Worm (Caenorhabditis elegans): Measurements from ENCODE around the gene Y62H9A.5.
A peak's percentile ranks its signal among the peaks of the same experiment; 100 is the strongest.

The Y62H9A.5 gene

ce11 chrX:11924158-11924557, 41.5 kb upstream of the Y62H9A.5 start, which contains the start of gene F55G7.1:
Gene F55G7.1 (plus strand): TSS chrX:11924433.
- TF ChIP-seq aha-1 (tag) (peak; percentile 97), nhr-76 (tag; optimal IDR thresholded peaks at IDR 0.05) (no peak), tag-97 (GFP tag; IDR thresholded peaks at IDR 0.05) (no peak), ceh-20 (GFP tag; IDR thresholded peaks at IDR 0.05) (0 out of 2 replicates have a peak, but pooled peaks have one; percentile 37), ceh-28 (tag; optimal IDR thresholded peaks at IDR 0.05) (no peak), set-16 (GFP tag; IDR thresholded peaks at IDR 0.05) (no peak), Y5F2A.4 (GFP tag; optimal IDR thresholded peaks at IDR 0.05) (no peak), daf-8 (GFP tag; IDR thresholded peaks at IDR 0.05) (no peak), lin-13 (GFP tag; optimal IDR thresholded peaks at IDR 0.05) (peak; percentile 51), dmd-8 (GFP tag; IDR thresholded peaks at IDR 0.05) (no peak), ztf-7 (tag; optimal IDR thresholded peaks at IDR 0.05) (peak; percentile 71), rbr-2 (tag; optimal IDR thresholded peaks at IDR 0.05) (peak; percentile 68), zip-2 (tag; optimal IDR thresholded peaks at IDR 0.05) (peak; percentile 50), lin-15B (tag; optimal IDR thresholded peaks at IDR 0.05) (no peak), nhr-42 (GFP tag; IDR thresholded peaks at IDR 0.05) (peak; percentile 60; the same call in 1 of the 2 replicates), dve-1 (tag; optimal IDR thresholded peaks at IDR 0.05; ENCODE audit: insufficient read depth) (peak; percentile 71), ceh-32 (tag; optimal IDR thresholded peaks at IDR 0.05; ENCODE audit: poor library complexity) (no peak), arid-1 (GFP tag; conservative IDR thresholded peaks at IDR 0.05) (no peak), sdz-12 (GFP tag; optimal IDR thresholded peaks at IDR 0.05) (no peak), dmd-9 (GFP tag; IDR thresholded peaks at IDR 0.05) (no peak), fos-1 (tag; optimal IDR thresholded peaks at IDR 0.05) (no peak), hmg-1.1 (GFP tag; IDR thresholded peaks at IDR 0.05) (peak; percentile 86), mxl-2 (GFP tag; conservative IDR thresholded peaks at IDR 0.05) (no peak), vab-7 (GFP tag; IDR thresholded peaks at IDR 0.05) (no peak), ceh-82 (tag; optimal IDR thresholded peaks at IDR 0.05) (no peak), daf-16 (GFP tag; optimal IDR thresholded peaks at IDR 0.05) (peak in 1 of 2 experiments; percentile 47), daf-16 (tag; optimal IDR thresholded peaks at IDR 0.05) (peak; percentile 50), dmd-6 (GFP tag; IDR thresholded peaks at IDR 0.05) (peak; percentile 41), Y48G9A.11 (GFP tag; IDR thresholded peaks at IDR 0.05) (no peak), lin-29 (GFP tag; IDR thresholded peaks at IDR 0.05) (no peak), F10B5.3 (tag; optimal IDR thresholded peaks at IDR 0.05) (peak; percentile 88), daf-12 (tag; optimal IDR thresholded peaks at IDR 0.05) (no peak), tra-1 (GFP tag; IDR thresholded peaks at IDR 0.05) (no peak), lim-7 (GFP tag; IDR thresholded peaks at IDR 0.05) (no peak), spr-3 (GFP tag; optimal IDR thresholded peaks at IDR 0.05) (peak; percentile 58), aly-2 (tag; optimal IDR thresholded peaks at IDR 0.05) (no peak), mes-2 (tag; optimal IDR thresholded peaks at IDR 0.05; ENCODE audit: poor library complexity, severe bottlenecking) (peak; percentile 85), ctbp-1 (GFP tag; IDR thresholded peaks at IDR 0.05) (no peak), nhr-237 (tag; optimal IDR thresholded peaks at IDR 0.05) (no peak), ZK546.5 (tag; optimal IDR thresholded peaks at IDR 0.05) (no peak), T20F7.1 (GFP tag; optimal IDR thresholded peaks at IDR 0.05) (peak; percentile 68), snpc-4 (tag; optimal IDR thresholded peaks at IDR 0.05) (no peak), saeg-2 (GFP tag; IDR thresholded peaks at IDR 0.05) (no peak), nhr-102 (tag; optimal IDR thresholded peaks at IDR 0.05) (peak; percentile 84), duxl-1 (tag; optimal IDR thresholded peaks at IDR 0.05; ENCODE audit: poor library complexity) (peak; percentile 95), hlh-30 (tag; optimal IDR thresholded peaks at IDR 0.05; ENCODE audit: insufficient read depth) (peak; percentile 6), lin-39 (tag; optimal IDR thresholded peaks at IDR 0.05) (no peak), gei-8 (GFP tag; optimal IDR thresholded peaks at IDR 0.05) (no peak), hif-1 (tag; optimal IDR thresholded peaks at IDR 0.05) (no peak), nhr-111 (GFP tag; optimal IDR thresholded peaks at IDR 0.05) (no peak), R02D3.7 (tag; optimal IDR thresholded peaks at IDR 0.05) (no peak), ceh-44 (GFP tag; IDR thresholded peaks at IDR 0.05) (peak; percentile 20; the same call in 1 of the 2 replicates)

Measured in whole organism, L4 larva.